Worm (Caenorhabditis elegans): ENCODE data around the gene srg-56.

ce11 chrV:2697693-2698092 is 40.4 kb downstream of the srg-56 start:
- TF ChIP-seq pha-4 (tag; optimal IDR thresholded peaks at IDR 0.05) (no peak), egl-18 (GFP tag; IDR thresholded peaks at IDR 0.05) (no peak)
